Worm (Caenorhabditis elegans) whole organism, L4 larva: ENCODE measurements around the gene dao-3.

Source experiments
- F10B5.3 ChIP-seq: sonication (generic microtip); optimal IDR thresholded peaks from 2 replicates; lab custom pipeline; 2016; ENCODE audit warnings: mild to moderate bottlenecking, missing genetic modification characterization, missing compliant biosample characterization
- aha-1 ChIP-seq: fragments of 150-350 bp; peaks from one replicate; lab custom pipeline; 2014; ENCODE audit warnings: missing biosample characterization, missing genetic modification characterization
- ceh-20 ChIP-seq: fragments of 200-800 bp; sonication (Bioruptor generic); IDR thresholded peaks from 2 replicates; pipeline ENCODE4 v1.3.6; 2022; ENCODE audit warnings: missing genetic modification reagents, missing genetic modification characterization, missing compliant biosample characterization
- ceh-28 ChIP-seq: fragments of 150-350 bp; optimal IDR thresholded peaks from 2 replicates; lab custom pipeline; 2014; ENCODE audit warnings: missing biosample characterization, missing genetic modification reagents, missing genetic modification characterization
- ceh-44 ChIP-seq: fragments of 200-800 bp; sonication (Bioruptor generic); IDR thresholded peaks from 2 replicates; pipeline ENCODE4 v1.3.6; 2022; ENCODE audit warnings: missing genetic modification reagents, missing genetic modification characterization, missing compliant biosample characterization
- cey-2 ChIP-seq: sonication (generic microtip); optimal IDR thresholded peaks from 3 replicates; lab custom pipeline; 2017; ENCODE audit warnings: missing genetic modification characterization, mild to moderate bottlenecking, missing compliant biosample characterization, antibody characterized with exemption, borderline replicate concordance; ENCODE audit not compliant: insufficient read depth
- daf-12 ChIP-seq: fragments of 150-350 bp; optimal IDR thresholded peaks from 2 replicates; lab custom pipeline; 2014; ENCODE audit warnings: missing biosample characterization, missing genetic modification reagents, missing genetic modification characterization
- daf-16 ChIP-seq, 3 experiments: sonication (generic microtip); optimal IDR thresholded peaks; 2 replicates each; lab custom pipeline; 2016 to 2017; ENCODE audit warnings: missing genetic modification characterization in 3 of 3, missing genetic modification reagents in 3 of 3, mild to moderate bottlenecking in 2 of 3, missing compliant biosample characterization in 2 of 3, missing biosample characterization in 1 of 3, moderate library complexity in 1 of 3
- dmd-6 ChIP-seq: fragments of 200-800 bp; sonication (Bioruptor generic); IDR thresholded peaks from 2 replicates; pipeline ENCODE4 v1.3.6; 2022; ENCODE audit warnings: missing genetic modification reagents, missing genetic modification characterization, missing compliant biosample characterization
- duxl-1 ChIP-seq: sonication (generic microtip); optimal IDR thresholded peaks from 2 replicates; lab custom pipeline; 2016; ENCODE audit warnings: mild to moderate bottlenecking, missing genetic modification characterization, moderate library complexity, missing compliant biosample characterization; ENCODE audit not compliant: poor library complexity
- gei-8 ChIP-seq: fragments of 200-800 bp; sonication (Bioruptor generic); optimal IDR thresholded peaks from 2 replicates; lab custom pipeline; 2018; ENCODE audit warnings: mild to moderate bottlenecking, missing genetic modification characterization, missing compliant biosample characterization
- hlh-11 ChIP-seq: fragments of 200-800 bp; sonication (Bioruptor generic); optimal IDR thresholded peaks from 2 replicates; lab custom pipeline; 2018; ENCODE audit warnings: mild to moderate bottlenecking, missing genetic modification characterization, missing compliant biosample characterization
- lin-39 ChIP-seq: fragments of 150-350 bp; optimal IDR thresholded peaks from 2 replicates; lab custom pipeline; 2014; ENCODE audit warnings: missing biosample characterization, missing genetic modification reagents, missing genetic modification characterization
- nhr-11 ChIP-seq: fragments of 150-350 bp; optimal IDR thresholded peaks from 2 replicates; lab custom pipeline; 2014; ENCODE audit warnings: missing biosample characterization, missing genetic modification characterization
- nhr-25 ChIP-seq: sonication (generic microtip); optimal IDR thresholded peaks from 2 replicates; lab custom pipeline; 2017; ENCODE audit warnings: missing genetic modification characterization, mild to moderate bottlenecking, missing compliant biosample characterization, antibody characterized with exemption, moderate library complexity, borderline replicate concordance; ENCODE audit not compliant: insufficient read depth
- nhr-42 ChIP-seq: fragments of 200-800 bp; sonication (Bioruptor generic); IDR thresholded peaks from 2 replicates; pipeline ENCODE4 v1.3.6; 2022; ENCODE audit warnings: missing genetic modification characterization, missing compliant biosample characterization
- nhr-77 ChIP-seq: fragments of 150-350 bp; optimal IDR thresholded peaks from 2 replicates; lab custom pipeline; 2014; ENCODE audit warnings: missing biosample characterization, missing genetic modification characterization
- set-16 ChIP-seq: fragments of 200-800 bp; sonication (Bioruptor generic); IDR thresholded peaks from 2 replicates; pipeline ENCODE4 v1.3.6; 2022; ENCODE audit warnings: missing genetic modification reagents, missing genetic modification characterization, missing compliant biosample characterization
- spr-1 ChIP-seq: sonication (generic microtip); optimal IDR thresholded peaks from 2 replicates; lab custom pipeline; 2016; ENCODE audit warnings: mild to moderate bottlenecking, missing genetic modification characterization, missing compliant biosample characterization
- spr-3 ChIP-seq: fragments of 200-800 bp; sonication (Bioruptor generic); optimal IDR thresholded peaks from 2 replicates; lab custom pipeline; 2018; ENCODE audit warnings: mild to moderate bottlenecking, missing genetic modification characterization, missing compliant biosample characterization
- tra-1 ChIP-seq: fragments of 200-800 bp; sonication (Bioruptor generic); IDR thresholded peaks from 2 replicates; pipeline ENCODE4 v1.3.6; 2022; ENCODE audit warnings: missing genetic modification reagents, missing genetic modification characterization, missing compliant biosample characterization
- unc-130 ChIP-seq: sonication (generic microtip); optimal IDR thresholded peaks from 2 replicates; lab custom pipeline; 2016; ENCODE audit warnings: missing genetic modification reagents, missing genetic modification characterization, missing compliant biosample characterization
- unc-62 ChIP-seq, 3 experiments: fragments of 150-350 bp in 1 of 3; sonication (generic microtip); optimal IDR thresholded peaks in 2 of 3; peaks in 1 of 3; 1 replicate in 1 of 3; 2 replicates in 2 of 3; lab custom pipeline; 2014 to 2017; ENCODE audit warnings: missing biosample characterization in 3 of 3, missing genetic modification characterization in 3 of 3, missing genetic modification reagents in 3 of 3, missing genotype in 1 of 3
- zfp-2 ChIP-seq: sonication (generic microtip); optimal IDR thresholded peaks from 2 replicates; lab custom pipeline; 2016; ENCODE audit warnings: mild to moderate bottlenecking, missing genetic modification characterization, missing compliant biosample characterization
- zip-11 ChIP-seq: fragments of 200-800 bp; sonication (Bioruptor generic); IDR thresholded peaks from 2 replicates; pipeline ENCODE4 v1.3.6; 2022; ENCODE audit warnings: missing genetic modification characterization, missing compliant biosample characterization
- zip-2 ChIP-seq: fragments of 150-350 bp; optimal IDR thresholded peaks from 2 replicates; lab custom pipeline; 2014; ENCODE audit warnings: missing biosample characterization, missing genetic modification characterization
- ztf-11 ChIP-seq: fragments of 150-350 bp; optimal IDR thresholded peaks from 2 replicates; lab custom pipeline; 2014; ENCODE audit warnings: missing biosample characterization, missing genetic modification characterization
- ztf-7 ChIP-seq: fragments of 150-350 bp; optimal IDR thresholded peaks from 2 replicates; lab custom pipeline; 2014; ENCODE audit warnings: missing biosample characterization, missing genetic modification characterization

dao-3 gene

ce11 chrX:8059999-8060398, 26.4 kb downstream of the dao-3 start:
- TF ChIP-seq unc-62 (GFP tag; optimal IDR thresholded peaks at IDR 0.05 in 1 of 2; lab: Kevin White, UChicago) (peak in 1 of 2 experiments; percentile 69), unc-62 (tag; optimal IDR thresholded peaks at IDR 0.05; lab: Kevin White, UChicago) (no peak), nhr-11 (tag; lab: Kevin White, UChicago) (no peak)

- TF ChIP-seq spr-3 (GFP tag; lab: Kevin White, UChicago) (no peak), aha-1 (tag; lab: Kevin White, UChicago) (peak; percentile 89)
Observed at ce11 chrX:8057791-8058270, 28.5 kb downstream of the dao-3 start, which contains the start of gene dim-1. TSS of gene dim-1 (minus strand) at chrX:8058220.

- TF ChIP-seq hlh-11 (no peak), cey-2 (tag; lab: Kevin White, UChicago) (no peak), nhr-25 (no peak), nhr-77 (tag; lab: Kevin White, UChicago) (no peak), zip-2 (no peak), ztf-7 (tag; lab: Kevin White, UChicago) (no peak), daf-12 (tag; lab: Kevin White, UChicago) (no peak)
Observed at ce11 chrX:8054478-8054877, 31.9 kb downstream of the dao-3 start.

- TF ChIP-seq tra-1 (GFP tag; lab: Robert Waterston, UW) (no peak), lin-39 (no peak), ztf-11 (no peak), ceh-28 (tag; lab: Kevin White, UChicago) (no peak), daf-16 (GFP tag; optimal IDR thresholded peaks at IDR 0.05; lab: Kevin White, UChicago) (peak in 1 of 2 experiments; percentile 69), daf-16 (tag; optimal IDR thresholded peaks at IDR 0.05; lab: Kevin White, UChicago) (no peak), aha-1 (tag; lab: Kevin White, UChicago) (peak; percentile 61), unc-62 (GFP tag; optimal IDR thresholded peaks at IDR 0.05 in 1 of 2; lab: Kevin White, UChicago) (peak in 1 of 2 experiments; percentile 73), unc-62 (tag; optimal IDR thresholded peaks at IDR 0.05; lab: Kevin White, UChicago) (no peak), cey-2 (tag; lab: Kevin White, UChicago) (no peak), spr-1 (tag; lab: Kevin White, UChicago) (no peak), dmd-6 (GFP tag; lab: Robert Waterston, UW) (no peak), ceh-20 (GFP tag; lab: Robert Waterston, UW) (peak; percentile 62; the same call in 1 of the 2 replicates), ceh-44 (no peak), duxl-1 (tag; lab: Kevin White, UChicago) (no peak), unc-130 (GFP tag; lab: Kevin White, UChicago) (no peak), gei-8 (GFP tag; lab: Kevin White, UChicago) (no peak), hlh-11 (peak; percentile 34), nhr-11 (tag; lab: Kevin White, UChicago) (peak; percentile 54), set-16 (GFP tag; lab: Robert Waterston, UW) (peak; percentile 83)
Observed at ce11 chrX:8053008-8053441, 33.3 kb downstream of the dao-3 start.

ce11 chrX:8052055-8052454, 34.3 kb downstream of the dao-3 start:
- TF ChIP-seq zip-11, result no peak
- TF ChIP-seq aha-1 (tag; lab: Kevin White, UChicago), result peak; percentile 44

ce11 chrX:8048637-8049036, 37.7 kb downstream of the dao-3 start:
- TF ChIP-seq F10B5.3, result peak; percentile 9
- peak in 1 of 2 experiments; percentile 15 for TF ChIP-seq daf-16 (GFP tag; optimal IDR thresholded peaks at IDR 0.05; lab: Kevin White, UChicago)
- no peak for TF ChIP-seq daf-16 (tag; optimal IDR thresholded peaks at IDR 0.05; lab: Kevin White, UChicago)
- TF ChIP-seq nhr-42, result no peak
- no peak for TF ChIP-seq zfp-2 (tag; lab: Kevin White, UChicago)
- peak; percentile 43 for TF ChIP-seq aha-1 (tag; lab: Kevin White, UChicago)
